Worm (Caenorhabditis elegans) whole organism, L4 larva: ENCODE results near the gene Y39A1A.9.

ENCODE experiments used
- attf-4 ChIP-seq: sonication (generic microtip); optimal IDR thresholded peaks from 3 replicates; lab custom pipeline; 2017; ENCODE audit warnings: missing biosample characterization, missing genetic modification characterization
- ceh-28 ChIP-seq: fragments of 150-350 bp; optimal IDR thresholded peaks from 2 replicates; lab custom pipeline; 2014; ENCODE audit warnings: missing biosample characterization, missing genetic modification reagents, missing genetic modification characterization
- fos-1 ChIP-seq: fragments of 150-350 bp; optimal IDR thresholded peaks from 2 replicates; lab custom pipeline; 2014; ENCODE audit warnings: missing biosample characterization, missing genetic modification characterization
- jun-1 ChIP-seq: fragments of 150-350 bp; optimal IDR thresholded peaks from 2 replicates; lab custom pipeline; 2014; ENCODE audit warnings: missing biosample characterization, missing genetic modification reagents, missing genetic modification characterization
- mxl-3 ChIP-seq: fragments of 200-800 bp; sonication (Bioruptor generic); optimal IDR thresholded peaks from 2 replicates; lab custom pipeline; 2018; ENCODE audit warnings: mild to moderate bottlenecking, missing genetic modification characterization, missing compliant biosample characterization
- nhr-76 ChIP-seq: fragments of 150-350 bp; optimal IDR thresholded peaks from 2 replicates; lab custom pipeline; 2014; ENCODE audit warnings: missing biosample characterization, missing genetic modification characterization
- nhr-77 ChIP-seq: fragments of 150-350 bp; optimal IDR thresholded peaks from 2 replicates; lab custom pipeline; 2014; ENCODE audit warnings: missing biosample characterization, missing genetic modification characterization
- pha-4 ChIP-seq, 2 experiments: fragments of 150-350 bp in 1 of 2; fragments of 200-800 bp in 1 of 2; sonication (Bioruptor generic) in 1 of 2; IDR thresholded peaks in 1 of 2; optimal IDR thresholded peaks in 1 of 2; 2 replicates each; pipeline versions ENCODE4 v1.3.6 to Lab custom; 2014 to 2022; ENCODE audit warnings: missing genetic modification characterization in 2 of 2, missing genetic modification reagents in 2 of 2, missing biosample characterization in 1 of 2, missing compliant biosample characterization in 1 of 2
- pqm-1 ChIP-seq: sonication (generic microtip); optimal IDR thresholded peaks from 2 replicates; lab custom pipeline; 2017; ENCODE audit warnings: missing biosample characterization, missing genetic modification characterization
- skn-1 ChIP-seq: fragments of 150-350 bp; optimal IDR thresholded peaks from 2 replicates; lab custom pipeline; 2014; ENCODE audit warnings: missing biosample characterization, missing genetic modification characterization
- tra-1 ChIP-seq: fragments of 200-800 bp; sonication (Bioruptor generic); IDR thresholded peaks from 2 replicates; pipeline ENCODE4 v1.3.6; 2022; ENCODE audit warnings: missing genetic modification reagents, missing genetic modification characterization, missing compliant biosample characterization
- unc-62 ChIP-seq, 3 experiments: fragments of 150-350 bp in 1 of 3; sonication (generic microtip); optimal IDR thresholded peaks in 2 of 3; peaks in 1 of 3; 1 replicate in 1 of 3; 2 replicates in 2 of 3; lab custom pipeline; 2014 to 2017; ENCODE audit warnings: missing biosample characterization in 3 of 3, missing genetic modification characterization in 3 of 3, missing genetic modification reagents in 3 of 3, missing genotype in 1 of 3
- ztf-11 ChIP-seq: fragments of 150-350 bp; optimal IDR thresholded peaks from 2 replicates; lab custom pipeline; 2014; ENCODE audit warnings: missing biosample characterization, missing genetic modification characterization

ce11 chrIII:10592729-10593128 lies 40.6 kb downstream of the Y39A1A.9 start, which contains the start of gene Y45F3A.8:
- no peak for TF ChIP-seq nhr-77
- TF ChIP-seq tra-1 (GFP tag; lab: Robert Waterston, UW), result no peak
- no peak for TF ChIP-seq jun-1 (tag; lab: Kevin White, UChicago)
- no peak for TF ChIP-seq ztf-11 (tag; lab: Kevin White, UChicago)
- TF ChIP-seq unc-62 (GFP tag; optimal IDR thresholded peaks at IDR 0.05 in 1 of 2; lab: Kevin White, UChicago), result no peak
- TF ChIP-seq unc-62 (tag; optimal IDR thresholded peaks at IDR 0.05; lab: Kevin White, UChicago), result no peak
- TF ChIP-seq ceh-28 (tag; lab: Kevin White, UChicago), result no peak
- TF ChIP-seq nhr-76 (tag; lab: Kevin White, UChicago), result no peak
- TF ChIP-seq pha-4 (GFP tag; IDR thresholded peaks at IDR 0.05; lab: Robert Waterston, UW), result no peak
- TF ChIP-seq pha-4 (tag; optimal IDR thresholded peaks at IDR 0.05; lab: Kevin White, UChicago), result no peak
- no peak for TF ChIP-seq pqm-1
- no peak for TF ChIP-seq attf-4
- no peak for TF ChIP-seq mxl-3 (GFP tag; lab: Kevin White, UChicago)
- TF ChIP-seq fos-1 (tag; lab: Kevin White, UChicago), result no peak
- no peak for TF ChIP-seq skn-1 (tag; lab: Kevin White, UChicago)
